Fruit fly (Drosophila melanogaster): ENCODE results near the gene Sgt1.
A peak's percentile ranks its signal among the peaks of the same experiment; 100 is the strongest.

Sgt1 gene

dm6 chr3R:8279970-8280369 lies 25.1 kb downstream of the Sgt1 start:
- TF ChIP-seq achi (GFP tag; optimal IDR thresholded peaks at IDR 0.05) (no peak), esn (GFP tag; optimal IDR thresholded peaks at IDR 0.05) (peak; percentile 16), Hr4 (GFP tag; optimal IDR thresholded peaks at IDR 0.05) (no peak), CG4318 (GFP tag; optimal IDR thresholded peaks at IDR 0.05) (no peak), svp (GFP tag) (peak; percentile 93), Eip78C (GFP tag) (peak; percentile 38)

- TF ChIP-seq CG6792 (GFP tag; optimal IDR thresholded peaks at IDR 0.05) (no peak), CG6276 (GFP tag; optimal IDR thresholded peaks at IDR 0.05) (no peak), ss (GFP tag; optimal IDR thresholded peaks at IDR 0.05) (peak in 1 of 2 experiments; percentile 5), CG7368 (GFP tag; optimal IDR thresholded peaks at IDR 0.05) (no peak), CG1621 (tag; optimal IDR thresholded peaks at IDR 0.05) (no peak), CG6163 (GFP tag; IDR thresholded peaks at IDR 0.05) (0 out of 3 replicates have a peak, but pooled peaks have one; percentile 18)
Observed at dm6 chr3R:8277494-8278293, 27.4 kb downstream of the Sgt1 start, which contains the start of gene ato. Gene ato (plus strand): TSS chr3R:8278052.

dm6 chr3R:8275031-8275430 lies 30.0 kb downstream of the Sgt1 start:
- TF ChIP-seq CG34406 (GFP tag; optimal IDR thresholded peaks at IDR 0.05): no peak

dm6 chr3R:8272573-8273165 lies 32.4 kb downstream of the Sgt1 start:
- no peak for TF ChIP-seq fd85E (GFP tag; optimal IDR thresholded peaks at IDR 0.05)
- no peak for TF ChIP-seq Blimp-1 (GFP tag; optimal IDR thresholded peaks at IDR 0.05)
- peak; percentile 73 for TF ChIP-seq Smox (GFP tag; optimal IDR thresholded peaks at IDR 0.05)
- TF ChIP-seq Lpt (GFP tag; optimal IDR thresholded peaks at IDR 0.05): no peak
- no peak for TF ChIP-seq Eip93F (GFP tag; optimal IDR thresholded peaks at IDR 0.05)
- no peak for TF ChIP-seq CG6808 (GFP tag; optimal IDR thresholded peaks at IDR 0.05)
- peak; percentile 69 for TF ChIP-seq Hr39 (GFP tag; optimal IDR thresholded peaks at IDR 0.05)
- no peak for TF ChIP-seq CG1621 (tag; optimal IDR thresholded peaks at IDR 0.05)
- TF ChIP-seq spab (GFP tag; optimal IDR thresholded peaks at IDR 0.05): no peak
- TF ChIP-seq CG16779 (tag; optimal IDR thresholded peaks at IDR 0.05): no peak
- TF ChIP-seq Ets96B (tag; optimal IDR thresholded peaks at IDR 0.05): no peak
- peak; percentile 72 for TF ChIP-seq esn (GFP tag; optimal IDR thresholded peaks at IDR 0.05)
- no peak for TF ChIP-seq dac (GFP tag; optimal IDR thresholded peaks at IDR 0.05)
- TF ChIP-seq lz (GFP tag; optimal IDR thresholded peaks at IDR 0.05): peak; percentile 65
- TF ChIP-seq vri (GFP tag; optimal IDR thresholded peaks at IDR 0.05): no peak
- no peak for TF ChIP-seq eg (GFP tag; IDR thresholded peaks at IDR 0.05)
- TF ChIP-seq svp (GFP tag): peak; percentile 100
- TF ChIP-seq CG6276 (GFP tag; optimal IDR thresholded peaks at IDR 0.05): no peak
- no peak for TF ChIP-seq CG3032 (tag; optimal IDR thresholded peaks at IDR 0.05)
- no peak for TF ChIP-seq achi (GFP tag; optimal IDR thresholded peaks at IDR 0.05)
- TF ChIP-seq CG34406 (GFP tag; optimal IDR thresholded peaks at IDR 0.05): peak; percentile 42
- TF ChIP-seq Sox102F (GFP tag; optimal IDR thresholded peaks at IDR 0.05): peak; percentile 75
- no peak for TF ChIP-seq CG10669 (GFP tag; optimal IDR thresholded peaks at IDR 0.05)
- no peak for TF ChIP-seq net (GFP tag; optimal IDR thresholded peaks at IDR 0.05)
- no peak for TF ChIP-seq Gug (GFP tag; IDR thresholded peaks at IDR 0.05)
- TF ChIP-seq Met (GFP tag; optimal IDR thresholded peaks at IDR 0.05): peak; percentile 68
- TF ChIP-seq CG6854 (GFP tag; optimal IDR thresholded peaks at IDR 0.05): no peak
- TF ChIP-seq CG4318 (GFP tag; optimal IDR thresholded peaks at IDR 0.05): no peak
- peak; percentile 74 for TF ChIP-seq cyc (GFP tag; optimal IDR thresholded peaks at IDR 0.05)
- TF ChIP-seq CG15336 (GFP tag; IDR thresholded peaks at IDR 0.05): no peak
- TF ChIP-seq topi (GFP tag; optimal IDR thresholded peaks at IDR 0.05): peak; percentile 70
- TF ChIP-seq CG31627 (GFP tag; optimal IDR thresholded peaks at IDR 0.05): peak; percentile 64
- TF ChIP-seq Ets21C (GFP tag; optimal IDR thresholded peaks at IDR 0.05): peak; percentile 62
- TF ChIP-seq CG6792 (GFP tag; optimal IDR thresholded peaks at IDR 0.05): peak; percentile 31
- no peak for TF ChIP-seq CG8119 (GFP tag; IDR thresholded peaks at IDR 0.05)
- no peak for TF ChIP-seq CG8632 (GFP tag; optimal IDR thresholded peaks at IDR 0.05)
- no peak for TF ChIP-seq Sox15 (GFP tag; optimal IDR thresholded peaks at IDR 0.05)
- no peak for TF ChIP-seq OdsH (GFP tag; optimal IDR thresholded peaks at IDR 0.05)
